Worm (Caenorhabditis elegans): ENCODE results near the gene F22F4.9.

The F22F4.9 gene

DNA sequence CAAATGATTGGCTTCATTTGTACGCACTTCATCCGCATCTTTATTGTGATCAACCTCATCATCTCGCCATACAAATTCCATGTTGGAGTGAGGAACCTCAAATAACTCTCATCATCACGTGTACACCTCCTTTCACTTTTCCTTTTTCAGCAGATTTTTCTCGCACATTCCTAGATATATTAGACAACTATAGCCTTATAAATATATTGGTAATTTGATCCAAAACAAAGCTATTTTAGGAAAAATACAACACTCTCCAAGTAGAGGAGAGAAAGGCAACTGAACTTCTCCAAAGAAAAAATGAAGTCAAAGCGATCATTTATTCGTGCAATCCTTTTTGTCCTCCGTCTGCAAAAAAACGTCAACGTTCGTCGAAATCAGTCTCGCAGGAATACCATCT, 40.5 kb downstream of the F22F4.9 start, which contains the start of gene R07E4.1:
Gene R07E4.1 (plus strand): TSS at position 301 of the 400 bp plus-strand sequence.
- TF ChIP-seq gei-8 (GFP tag; optimal IDR thresholded peaks at IDR 0.05) (no peak), ceh-32 (tag; optimal IDR thresholded peaks at IDR 0.05; ENCODE audit: poor library complexity) (no peak), dmd-6 (GFP tag; IDR thresholded peaks at IDR 0.05) (no peak), zfp-3 (GFP tag; conservative IDR thresholded peaks at IDR 0.05) (no peak), aha-1 (tag) (peak; percentile 52), unc-62 (GFP tag; optimal IDR thresholded peaks at IDR 0.05 in 1 of 2) (peak in 1 of 2 experiments; percentile 44), unc-62 (tag; optimal IDR thresholded peaks at IDR 0.05) (no peak)

ce11 chrX:5956130-5956529, 43.2 kb downstream of the F22F4.9 start:
- TF ChIP-seq cey-2 (tag; optimal IDR thresholded peaks at IDR 0.05; ENCODE audit: borderline replicate concordance, insufficient read depth) (no peak), D1046.2 (GFP tag; IDR thresholded peaks at IDR 0.05) (no peak), nhr-102 (tag; optimal IDR thresholded peaks at IDR 0.05) (no peak), Y75B8A.6 (GFP tag; IDR thresholded peaks at IDR 0.05) (no peak), ZK546.5 (tag; optimal IDR thresholded peaks at IDR 0.05) (no peak), nhr-10 (tag; optimal IDR thresholded peaks at IDR 0.05) (no peak), unc-62 (GFP tag; optimal IDR thresholded peaks at IDR 0.05 in 1 of 2) (peak in 1 of 2 experiments; percentile 93), unc-62 (tag; optimal IDR thresholded peaks at IDR 0.05) (no peak), lin-1 (GFP tag; IDR thresholded peaks at IDR 0.05) (no peak), fkh-10 (GFP tag; optimal IDR thresholded peaks at IDR 0.05) (no peak), aha-1 (tag) (peak; percentile 73), tra-1 (GFP tag; IDR thresholded peaks at IDR 0.05) (no peak), ceh-28 (tag; optimal IDR thresholded peaks at IDR 0.05) (no peak), daf-8 (GFP tag; IDR thresholded peaks at IDR 0.05) (no peak)

ce11 chrX:5953174-5953573, 46.1 kb downstream of the F22F4.9 start, which contains the start of the genes R07E4.5 and R07E4.3:
Gene R07E4.5, minus strand, starts transcription at chrX:5953174.
Gene R07E4.3, plus strand, starts transcription at chrX:5953458.
- TF ChIP-seq nhr-77 (tag; optimal IDR thresholded peaks at IDR 0.05) = peak; percentile 66
- TF ChIP-seq dpl-1 (GFP tag; optimal IDR thresholded peaks at IDR 0.05) = peak; percentile 65
- TF ChIP-seq madf-5 (GFP tag; IDR thresholded peaks at IDR 0.05) = no peak
- TF ChIP-seq lsy-2 (tag; optimal IDR thresholded peaks at IDR 0.05) = peak in 1 of 2 experiments; percentile 83
- TF ChIP-seq F10B5.3 (tag; optimal IDR thresholded peaks at IDR 0.05) = no peak
- TF ChIP-seq daf-16 (GFP tag; optimal IDR thresholded peaks at IDR 0.05) = no peak
- TF ChIP-seq daf-16 (tag; optimal IDR thresholded peaks at IDR 0.05) = peak; percentile 45
- TF ChIP-seq egl-27 (tag; optimal IDR thresholded peaks at IDR 0.05) = no peak
- TF ChIP-seq daf-19 (GFP tag; conservative IDR thresholded peaks at IDR 0.05) = no peak
- no peak for TF ChIP-seq fkh-10 (GFP tag; optimal IDR thresholded peaks at IDR 0.05)
- no peak for TF ChIP-seq F37D6.2 (tag; optimal IDR thresholded peaks at IDR 0.05)
- TF ChIP-seq dmd-6 (GFP tag; IDR thresholded peaks at IDR 0.05) = peak; percentile 23; the same call in 1 of the 2 replicates
- TF ChIP-seq Y48G9A.11 (GFP tag; IDR thresholded peaks at IDR 0.05) = no peak
- no peak for TF ChIP-seq daf-8 (GFP tag; IDR thresholded peaks at IDR 0.05)
- no peak for TF ChIP-seq nhr-237 (tag; optimal IDR thresholded peaks at IDR 0.05)
- no peak for TF ChIP-seq Y105C5A.15 (GFP tag; IDR thresholded peaks at IDR 0.05)
- TF ChIP-seq mdt-29 (GFP tag; IDR thresholded peaks at IDR 0.05) = no peak
- no peak for TF ChIP-seq ceh-62 (tag; optimal IDR thresholded peaks at IDR 0.05)
- no peak for TF ChIP-seq pqm-1 (tag; optimal IDR thresholded peaks at IDR 0.05)
- no peak for TF ChIP-seq zip-11 (GFP tag; IDR thresholded peaks at IDR 0.05)
- TF ChIP-seq mes-2 (tag; optimal IDR thresholded peaks at IDR 0.05; ENCODE audit: poor library complexity, severe bottlenecking) = no peak
- TF ChIP-seq madf-9 (GFP tag; conservative IDR thresholded peaks at IDR 0.05) = no peak
- no peak for TF ChIP-seq attf-4 (tag; optimal IDR thresholded peaks at IDR 0.05)
- TF ChIP-seq lin-15B (tag; optimal IDR thresholded peaks at IDR 0.05) = no peak
- no peak for TF ChIP-seq T26A8.4 (GFP tag; IDR thresholded peaks at IDR 0.05)
- peak in 1 of 2 experiments; percentile 6 for TF ChIP-seq mdl-1 (tag; optimal IDR thresholded peaks at IDR 0.05)
- no peak for TF ChIP-seq duxl-1 (tag; optimal IDR thresholded peaks at IDR 0.05; ENCODE audit: poor library complexity)
- no peak for TF ChIP-seq hlh-11 (tag; optimal IDR thresholded peaks at IDR 0.05)
- no peak for TF ChIP-seq php-3 (GFP tag; IDR thresholded peaks at IDR 0.05)
- no peak for TF ChIP-seq dmd-8 (GFP tag; IDR thresholded peaks at IDR 0.05)
- no peak for TF ChIP-seq Y5F2A.4 (GFP tag; optimal IDR thresholded peaks at IDR 0.05)
- no peak for TF ChIP-seq ztf-7 (tag; optimal IDR thresholded peaks at IDR 0.05)
- peak; percentile 81 for TF ChIP-seq mep-1 (tag; optimal IDR thresholded peaks at IDR 0.05)
- TF ChIP-seq ctbp-1 (GFP tag; IDR thresholded peaks at IDR 0.05) = no peak
